Worm (Caenorhabditis elegans): Measurements from ENCODE around the gene dlc-2.

DNA sequence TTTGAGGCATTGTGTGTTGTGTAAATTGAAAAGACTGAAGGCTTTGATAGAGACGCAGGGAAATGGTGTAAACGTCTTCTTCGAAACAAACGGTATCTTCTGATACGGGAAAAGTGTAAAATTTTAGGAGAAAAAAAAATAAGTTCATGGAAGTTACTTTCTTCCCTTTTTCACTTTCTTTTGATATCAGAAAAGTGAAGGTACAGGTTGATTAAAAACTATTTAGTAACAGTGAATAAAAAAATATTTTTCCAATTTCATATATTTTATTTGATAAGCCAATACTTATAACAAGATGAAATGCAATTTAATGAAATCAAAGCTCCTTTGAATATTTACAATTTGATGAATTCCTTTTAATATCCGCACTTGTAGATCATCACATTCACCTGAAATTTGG, 1.0 kb downstream of the dlc-2 start, which contains the start of gene col-129:
- TF ChIP-seq zag-1 (tag; optimal IDR thresholded peaks at IDR 0.05) (no peak), hmg-11 (tag; optimal IDR thresholded peaks at IDR 0.05) (no peak), ceh-16 (tag; optimal IDR thresholded peaks at IDR 0.05) (no peak), nhr-12 (tag; optimal IDR thresholded peaks at IDR 0.05) (no peak), nhr-11 (tag; optimal IDR thresholded peaks at IDR 0.05) (no peak), nhr-28 (tag; optimal IDR thresholded peaks at IDR 0.05) (no peak), nhr-237 (tag; optimal IDR thresholded peaks at IDR 0.05) (no peak), nhr-77 (tag; optimal IDR thresholded peaks at IDR 0.05) (no peak), skn-1 (tag; optimal IDR thresholded peaks at IDR 0.05) (no peak), pha-4 (tag; optimal IDR thresholded peaks at IDR 0.05) (no peak), lin-39 (tag; optimal IDR thresholded peaks at IDR 0.05) (no peak)

Measured in whole organism, L3 larva.